ENCODE assay signal across 5 worm cellular contexts in genomic region chrX:8604160-8604559, ce11.
A peak's percentile ranks its signal among the peaks of the same experiment; 100 is the strongest.
TF ChIP-seq lines count a peak whose summit lies in the region.

No protein-coding gene starts in this region.

TF ChIP-seq in whole organism, L1 larva, 84 proteins besides CTCF, POLR2A, EP300 and RAD21:
- TF ChIP-seq egl-27 (tag; optimal IDR thresholded peaks at IDR 0.05; lab: Kevin White, UChicago) (no peak), elt-2 (tag; optimal IDR thresholded peaks at IDR 0.05; lab: Kevin White, UChicago) (peak; percentile 29), ztf-11 (tag; optimal IDR thresholded peaks at IDR 0.05; lab: Kevin White, UChicago) (no peak), elt-3 (tag; optimal IDR thresholded peaks at IDR 0.05; lab: Kevin White, UChicago) (no peak)
TF ChIP-seq in whole organism, L1 larva: peak in this region for 1.

TF ChIP-seq in whole organism, L2 larva, 48 proteins besides CTCF, POLR2A, EP300 and RAD21:
- TF ChIP-seq egl-27 (tag; optimal IDR thresholded peaks at IDR 0.05; lab: Kevin White, UChicago) = no peak
- TF ChIP-seq elt-1 (tag; optimal IDR thresholded peaks at IDR 0.05; lab: Kevin White, UChicago) = no peak
- no peak for TF ChIP-seq ama-1 (optimal IDR thresholded peaks at IDR 0.05; lab: Kevin White, UChicago)
- peak; percentile 45 for TF ChIP-seq fos-1 (tag; optimal IDR thresholded peaks at IDR 0.05; lab: Kevin White, UChicago)
- no peak for TF ChIP-seq F13H6.1 (tag; optimal IDR thresholded peaks at IDR 0.05; lab: Kevin White, UChicago)
- no peak for TF ChIP-seq nhr-23 (tag; optimal IDR thresholded peaks at IDR 0.05; lab: Kevin White, UChicago)
- peak; percentile 16 for TF ChIP-seq sma-9 (GFP tag; optimal IDR thresholded peaks at IDR 0.05; lab: Kevin White, UChicago)
- no peak for TF ChIP-seq sma-9 (tag; optimal IDR thresholded peaks at IDR 0.05; lab: Kevin White, UChicago)
- TF ChIP-seq mdl-1 (tag; optimal IDR thresholded peaks at IDR 0.05; lab: Kevin White, UChicago) = no peak
- TF ChIP-seq mab-5 (tag; optimal IDR thresholded peaks at IDR 0.05; lab: Kevin White, UChicago) = no peak
TF ChIP-seq in whole organism, L2 larva: peak in this region for 2.

TF ChIP-seq in whole organism, L3 larva, 47 proteins besides CTCF, POLR2A, EP300 and RAD21:
- TF ChIP-seq elt-2 (tag; optimal IDR thresholded peaks at IDR 0.05; lab: Kevin White, UChicago) = peak; percentile 82
- TF ChIP-seq fkh-10 (GFP tag; optimal IDR thresholded peaks at IDR 0.05; lab: Kevin White, UChicago) = no peak
- peak; percentile 27 for TF ChIP-seq pqm-1 (tag; optimal IDR thresholded peaks at IDR 0.05; lab: Kevin White, UChicago)

TF ChIP-seq in whole organism, L4 larva, 104 proteins besides CTCF, POLR2A, EP300 and RAD21:
- TF ChIP-seq php-3 (GFP tag; IDR thresholded peaks at IDR 0.05; lab: Robert Waterston, UW) (0 out of 2 replicates have a peak, but pooled peaks have one; percentile 28), daf-19 (GFP tag; conservative IDR thresholded peaks at IDR 0.05; lab: Robert Waterston, UW) (no peak), nhr-48 (tag; optimal IDR thresholded peaks at IDR 0.05; lab: Kevin White, UChicago) (peak; percentile 7), nhr-28 (tag; optimal IDR thresholded peaks at IDR 0.05; lab: Kevin White, UChicago) (peak; percentile 19), tra-1 (GFP tag; IDR thresholded peaks at IDR 0.05; lab: Robert Waterston, UW) (peak; percentile 63), hlh-11 (tag; optimal IDR thresholded peaks at IDR 0.05; lab: Kevin White, UChicago) (peak; percentile 79), dmd-6 (GFP tag; IDR thresholded peaks at IDR 0.05; lab: Robert Waterston, UW) (peak; percentile 88), mxl-3 (GFP tag; optimal IDR thresholded peaks at IDR 0.05; lab: Kevin White, UChicago) (peak; percentile 10), ceh-44 (GFP tag; IDR thresholded peaks at IDR 0.05; lab: Robert Waterston, UW) (no peak), T20F7.1 (GFP tag; optimal IDR thresholded peaks at IDR 0.05; lab: Kevin White, UChicago) (no peak), nhr-102 (tag; optimal IDR thresholded peaks at IDR 0.05; lab: Kevin White, UChicago) (peak; percentile 43), dve-1 (tag; optimal IDR thresholded peaks at IDR 0.05; lab: Kevin White, UChicago; ENCODE audit: insufficient read depth) (peak; percentile 63), aha-1 (tag; lab: Kevin White, UChicago) (peak; percentile 89), set-16 (GFP tag; IDR thresholded peaks at IDR 0.05; lab: Robert Waterston, UW) (peak; percentile 32; the same call in 1 of the 2 replicates), daf-16 (GFP tag; optimal IDR thresholded peaks at IDR 0.05; lab: Kevin White, UChicago) (peak in 1 of 2 experiments; percentile 67), daf-16 (tag; optimal IDR thresholded peaks at IDR 0.05; lab: Kevin White, UChicago) (peak; percentile 80), pqm-1 (tag; optimal IDR thresholded peaks at IDR 0.05; lab: Kevin White, UChicago) (peak; percentile 57), ceh-32 (tag; optimal IDR thresholded peaks at IDR 0.05; lab: Kevin White, UChicago; ENCODE audit: poor library complexity) (no peak), lin-1 (GFP tag; IDR thresholded peaks at IDR 0.05; lab: Robert Waterston, UW) (peak; percentile 80), dmd-8 (GFP tag; IDR thresholded peaks at IDR 0.05; lab: Robert Waterston, UW) (no peak), mdt-29 (GFP tag; IDR thresholded peaks at IDR 0.05; lab: Robert Waterston, UW) (peak; percentile 60; the same call in 1 of the 2 replicates)

TF ChIP-seq in whole organism, young adult, 124 proteins besides CTCF, POLR2A, EP300 and RAD21:
- TF ChIP-seq madf-3 (GFP tag; IDR thresholded peaks at IDR 0.05; lab: Robert Waterston, UW) (no peak), let-607 (tag; optimal IDR thresholded peaks at IDR 0.05; lab: Kevin White, UChicago) (peak in 1 of 2 experiments; percentile 22), B0261.1 (tag; optimal IDR thresholded peaks at IDR 0.05; lab: Kevin White, UChicago) (no peak), ceh-58 (GFP tag; IDR thresholded peaks at IDR 0.05; lab: Robert Waterston, UW) (no peak), Y67H2A.10 (GFP tag; conservative IDR thresholded peaks at IDR 0.05; lab: Robert Waterston, UW) (no peak), ceh-79 (tag; optimal IDR thresholded peaks at IDR 0.05; lab: Kevin White, UChicago) (no peak), Y95B8A.8 (GFP tag; IDR thresholded peaks at IDR 0.05; lab: Robert Waterston, UW) (no peak), ztf-28 (GFP tag; IDR thresholded peaks at IDR 0.05; lab: Robert Waterston, UW) (no peak), nhr-80 (tag; optimal IDR thresholded peaks at IDR 0.05; lab: Kevin White, UChicago) (peak; percentile 88), B0019.2 (GFP tag; conservative IDR thresholded peaks at IDR 0.05; lab: Robert Waterston, UW) (no peak), egl-18 (GFP tag; IDR thresholded peaks at IDR 0.05; lab: Robert Waterston, UW) (no peak), nhr-27 (tag; optimal IDR thresholded peaks at IDR 0.05; lab: Kevin White, UChicago) (no peak), atf-7 (tag; optimal IDR thresholded peaks at IDR 0.05; lab: Kevin White, UChicago) (peak; percentile 88), snpc-4 (GFP tag; optimal IDR thresholded peaks at IDR 0.05; lab: Kevin White, UChicago) (no peak), snpc-4 (tag; optimal IDR thresholded peaks at IDR 0.05; lab: Kevin White, UChicago) (no peak), efl-1 (GFP tag; optimal IDR thresholded peaks at IDR 0.05; lab: Kevin White, UChicago) (no peak), attf-5 (GFP tag; optimal IDR thresholded peaks at IDR 0.05; lab: Kevin White, UChicago) (no peak), madf-10 (tag; optimal IDR thresholded peaks at IDR 0.05; lab: Kevin White, UChicago) (no peak), ekl-4 (GFP tag; IDR thresholded peaks at IDR 0.05; lab: Robert Waterston, UW) (no peak), T26A5.8 (tag; optimal IDR thresholded peaks at IDR 0.05; lab: Kevin White, UChicago) (no peak), snpc-1.3 (tag; optimal IDR thresholded peaks at IDR 0.05; lab: Kevin White, UChicago; ENCODE audit: insufficient read depth) (no peak), ceh-100 (GFP tag; IDR thresholded peaks at IDR 0.05; lab: Robert Waterston, UW) (no peak), lin-54 (GFP tag; optimal IDR thresholded peaks at IDR 0.05; lab: Kevin White, UChicago) (no peak), F39B2.1 (GFP tag; IDR thresholded peaks at IDR 0.05; lab: Robert Waterston, UW) (no peak), ets-4 (GFP tag; optimal IDR thresholded peaks at IDR 0.05; lab: Kevin White, UChicago) (peak; percentile 8), lag-1 (GFP tag; IDR thresholded peaks at IDR 0.05; lab: Robert Waterston, UW) (no peak), nhr-120 (GFP tag; IDR thresholded peaks at IDR 0.05; lab: Robert Waterston, UW) (no peak), dox-1 (GFP tag; IDR thresholded peaks at IDR 0.05; lab: Robert Waterston, UW) (peak; percentile 63), B0336.3 (GFP tag; IDR thresholded peaks at IDR 0.05; lab: Robert Waterston, UW) (peak; percentile 35; the same call in 1 of the 2 replicates), attf-3 (GFP tag; conservative IDR thresholded peaks at IDR 0.05; lab: Robert Waterston, UW) (no peak), zfh-2 (GFP tag; conservative IDR thresholded peaks at IDR 0.05; lab: Robert Waterston, UW) (0 out of 2 replicates have a peak, but pooled peaks have one; percentile 29), snpc-1.1 (tag; optimal IDR thresholded peaks at IDR 0.05; lab: Kevin White, UChicago; ENCODE audit: insufficient read depth) (no peak)
TF ChIP-seq in whole organism, young adult: peak in this region for 7.
